Worm (Caenorhabditis elegans) whole organism, L3 larva: ENCODE measurements around the gene Y57G11C.20.
A peak's percentile ranks its signal among the peaks of the same experiment; 100 is the strongest.

ENCODE experiments used
- R02D3.7 ChIP-seq: fragments of 150-350 bp; optimal IDR thresholded peaks from 2 replicates; lab custom pipeline; 2014; ENCODE audit warnings: missing biosample characterization, missing genetic modification characterization
- ZK546.5 ChIP-seq: sonication (generic microtip); optimal IDR thresholded peaks from 2 replicates; lab custom pipeline; 2017; ENCODE audit warnings: missing biosample characterization, missing genetic modification characterization
- aly-2 ChIP-seq: fragments of 150-350 bp; optimal IDR thresholded peaks from 2 replicates; lab custom pipeline; 2014; ENCODE audit warnings: missing biosample characterization, missing genetic modification characterization
- ama-1 ChIP-seq: fragments of 150-350 bp; optimal IDR thresholded peaks from 2 replicates; lab custom pipeline; 2018
- ceh-16 ChIP-seq: sonication (generic microtip); optimal IDR thresholded peaks from 2 replicates; lab custom pipeline; 2017; ENCODE audit warnings: missing biosample characterization, missing genetic modification characterization
- ceh-28 ChIP-seq: fragments of 150-350 bp; optimal IDR thresholded peaks from 2 replicates; lab custom pipeline; 2014; ENCODE audit warnings: missing biosample characterization, missing genetic modification reagents, missing genetic modification characterization
- ceh-82 ChIP-seq: fragments of 150-350 bp; optimal IDR thresholded peaks from 2 replicates; lab custom pipeline; 2014; ENCODE audit warnings: missing biosample characterization, missing genetic modification characterization
- ceh-9 ChIP-seq: sonication (generic microtip); optimal IDR thresholded peaks from 2 replicates; lab custom pipeline; 2018; ENCODE audit warnings: missing biosample characterization, missing genetic modification characterization
- daf-12 ChIP-seq: fragments of 150-350 bp; optimal IDR thresholded peaks from 2 replicates; lab custom pipeline; 2014; ENCODE audit warnings: missing biosample characterization, missing genetic modification reagents, missing genetic modification characterization
- egl-27 ChIP-seq: sonication (generic microtip); optimal IDR thresholded peaks from 4 replicates; lab custom pipeline; 2017; ENCODE audit warnings: missing biosample characterization, missing genetic modification reagents, missing genetic modification characterization
- egl-5 ChIP-seq: fragments of 150-350 bp; optimal IDR thresholded peaks from 2 replicates; lab custom pipeline; 2017; ENCODE audit warnings: missing biosample characterization, missing genetic modification reagents, missing genetic modification characterization, inconsistent platforms
- elt-1 ChIP-seq: fragments of 150-350 bp; optimal IDR thresholded peaks from 2 replicates; lab custom pipeline; 2014; ENCODE audit warnings: missing biosample characterization, missing genetic modification characterization
- elt-2 ChIP-seq: sonication (generic microtip); optimal IDR thresholded peaks from 2 replicates; lab custom pipeline; 2016; ENCODE audit warnings: missing genetic modification reagents, mild to moderate bottlenecking, missing genetic modification characterization, missing compliant biosample characterization
- elt-3 ChIP-seq, 3 experiments: fragments of 150-350 bp in 1 of 3; sonication (generic microtip) in 2 of 3; optimal IDR thresholded peaks; 2 replicates in 2 of 3; 4 replicates in 1 of 3; lab custom pipeline; 2014 to 2017; ENCODE audit warnings: missing biosample characterization in 3 of 3, missing genetic modification characterization in 3 of 3
- eor-1 ChIP-seq, 2 experiments: fragments of 150-350 bp; optimal IDR thresholded peaks; 2 replicates each; lab custom pipeline; 2014 to 2018; ENCODE audit warnings: missing biosample characterization in 2 of 2, missing genetic modification characterization in 2 of 2
- fkh-10 ChIP-seq: sonication (generic microtip); optimal IDR thresholded peaks from 2 replicates; lab custom pipeline; 2017; ENCODE audit warnings: missing biosample characterization, missing genetic modification reagents, missing genetic modification characterization
- fkh-2 ChIP-seq: fragments of 150-350 bp; optimal IDR thresholded peaks from 2 replicates; lab custom pipeline; 2014; ENCODE audit warnings: missing biosample characterization, missing genetic modification reagents, missing genetic modification characterization
- fos-1 ChIP-seq: fragments of 150-350 bp; optimal IDR thresholded peaks from 2 replicates; lab custom pipeline; 2014; ENCODE audit warnings: missing biosample characterization, missing genetic modification characterization
- hmg-11 ChIP-seq: sonication (generic microtip); optimal IDR thresholded peaks from 2 replicates; lab custom pipeline; 2016; ENCODE audit warnings: missing genetic modification characterization, missing compliant biosample characterization
- jun-1 ChIP-seq: fragments of 150-350 bp; optimal IDR thresholded peaks from 2 replicates; lab custom pipeline; 2014; ENCODE audit warnings: missing biosample characterization, missing genetic modification reagents, missing genetic modification characterization
- lin-15B ChIP-seq: fragments of 150-350 bp; optimal IDR thresholded peaks from 2 replicates; lab custom pipeline; 2014; ENCODE audit warnings: missing biosample characterization, missing genetic modification characterization
- lin-39 ChIP-seq: fragments of 150-350 bp; optimal IDR thresholded peaks from 2 replicates; lab custom pipeline; 2018; ENCODE audit warnings: missing biosample characterization, missing genetic modification reagents, missing genetic modification characterization
- lsy-12 ChIP-seq: sonication (generic microtip); optimal IDR thresholded peaks from 2 replicates; lab custom pipeline; 2016; ENCODE audit warnings: mild to moderate bottlenecking, missing genetic modification characterization, missing compliant biosample characterization
- mdl-1 ChIP-seq: fragments of 150-350 bp; optimal IDR thresholded peaks from 2 replicates; lab custom pipeline; 2014; ENCODE audit warnings: missing biosample characterization, missing genetic modification characterization
- mml-1 ChIP-seq: fragments of 150-350 bp; sonication (generic microtip); optimal IDR thresholded peaks from 3 replicates; lab custom pipeline; 2014; ENCODE audit warnings: missing biosample characterization, missing genetic modification characterization
- nfya-1 ChIP-seq: sonication (generic microtip); optimal IDR thresholded peaks from 2 replicates; lab custom pipeline; 2017; ENCODE audit warnings: missing genetic modification characterization, mild to moderate bottlenecking, missing compliant biosample characterization, antibody characterized with exemption, moderate library complexity; ENCODE audit not compliant: insufficient read depth
- nhr-11 ChIP-seq: fragments of 150-350 bp; optimal IDR thresholded peaks from 2 replicates; lab custom pipeline; 2014; ENCODE audit warnings: missing biosample characterization, missing genetic modification characterization
- nhr-12 ChIP-seq: fragments of 150-350 bp; optimal IDR thresholded peaks from 2 replicates; lab custom pipeline; 2014; ENCODE audit warnings: missing biosample characterization, missing genetic modification characterization
- nhr-23 ChIP-seq: fragments of 150-350 bp; optimal IDR thresholded peaks from 2 replicates; lab custom pipeline; 2014; ENCODE audit warnings: missing biosample characterization, missing genetic modification reagents, missing genetic modification characterization
- nhr-237 ChIP-seq: fragments of 150-350 bp; optimal IDR thresholded peaks from 2 replicates; lab custom pipeline; 2014; ENCODE audit warnings: missing biosample characterization, missing genetic modification characterization
- nhr-25 ChIP-seq: sonication (generic microtip); optimal IDR thresholded peaks from 2 replicates; lab custom pipeline; 2017; ENCODE audit warnings: missing biosample characterization, missing genetic modification characterization
- nhr-28 ChIP-seq: fragments of 150-350 bp; optimal IDR thresholded peaks from 2 replicates; lab custom pipeline; 2014; ENCODE audit warnings: missing biosample characterization, missing genetic modification characterization
- nhr-43 ChIP-seq: sonication (generic microtip); optimal IDR thresholded peaks from 2 replicates; lab custom pipeline; 2016; ENCODE audit warnings: mild to moderate bottlenecking, missing genetic modification characterization, missing compliant biosample characterization; ENCODE audit not compliant: poor library complexity, severe bottlenecking
- nhr-67 ChIP-seq: fragments of 150-350 bp; optimal IDR thresholded peaks from 2 replicates; lab custom pipeline; 2014; ENCODE audit warnings: missing biosample characterization, missing genetic modification characterization
- nhr-76 ChIP-seq: fragments of 150-350 bp; sonication (generic microtip); optimal IDR thresholded peaks from 5 replicates; lab custom pipeline; 2014; ENCODE audit warnings: missing biosample characterization, missing genetic modification characterization
- nhr-77 ChIP-seq: fragments of 150-350 bp; optimal IDR thresholded peaks from 2 replicates; lab custom pipeline; 2014; ENCODE audit warnings: missing biosample characterization, missing genetic modification characterization
- pha-4 ChIP-seq: fragments of 150-350 bp; optimal IDR thresholded peaks from 2 replicates; lab custom pipeline; 2014; ENCODE audit warnings: missing biosample characterization, missing genetic modification reagents, missing genetic modification characterization
- pqm-1 ChIP-seq: fragments of 150-350 bp; optimal IDR thresholded peaks from 2 replicates; lab custom pipeline; 2017; ENCODE audit warnings: missing biosample characterization, missing genetic modification characterization, inconsistent platforms
- sea-2 ChIP-seq: fragments of 150-350 bp; sonication (generic microtip); optimal IDR thresholded peaks from 4 replicates; lab custom pipeline; 2014; ENCODE audit warnings: missing biosample characterization, missing genetic modification reagents, missing genetic modification characterization
- skn-1 ChIP-seq: fragments of 150-350 bp; optimal IDR thresholded peaks from 2 replicates; lab custom pipeline; 2014; ENCODE audit warnings: missing biosample characterization, missing genetic modification characterization
- snpc-4 ChIP-seq: fragments of 150-350 bp; optimal IDR thresholded peaks from 2 replicates; lab custom pipeline; 2014; ENCODE audit warnings: missing biosample characterization, missing genetic modification characterization
- tbx-2 ChIP-seq: sonication (generic microtip); optimal IDR thresholded peaks from 2 replicates; lab custom pipeline; 2016; ENCODE audit warnings: mild to moderate bottlenecking, missing genetic modification characterization, missing compliant biosample characterization
- unc-39 ChIP-seq: sonication (generic microtip); optimal IDR thresholded peaks from 4 replicates; lab custom pipeline; 2017; ENCODE audit warnings: missing biosample characterization, missing genetic modification characterization
- unc-62 ChIP-seq: fragments of 150-350 bp; sonication (generic microtip); optimal IDR thresholded peaks from 4 replicates; lab custom pipeline; 2014; ENCODE audit warnings: missing biosample characterization, missing genetic modification reagents, missing genetic modification characterization
- zag-1 ChIP-seq: fragments of 150-350 bp; optimal IDR thresholded peaks from 2 replicates; lab custom pipeline; 2014; ENCODE audit warnings: missing biosample characterization, missing genetic modification characterization
- ztf-11 ChIP-seq: fragments of 150-350 bp; optimal IDR thresholded peaks from 2 replicates; lab custom pipeline; 2014; ENCODE audit warnings: missing biosample characterization, missing genetic modification characterization
- ztf-4 ChIP-seq: fragments of 150-350 bp; optimal IDR thresholded peaks from 2 replicates; lab custom pipeline; 2014; ENCODE audit warnings: missing biosample characterization, missing genetic modification characterization

Y57G11C.20 gene

DNA sequence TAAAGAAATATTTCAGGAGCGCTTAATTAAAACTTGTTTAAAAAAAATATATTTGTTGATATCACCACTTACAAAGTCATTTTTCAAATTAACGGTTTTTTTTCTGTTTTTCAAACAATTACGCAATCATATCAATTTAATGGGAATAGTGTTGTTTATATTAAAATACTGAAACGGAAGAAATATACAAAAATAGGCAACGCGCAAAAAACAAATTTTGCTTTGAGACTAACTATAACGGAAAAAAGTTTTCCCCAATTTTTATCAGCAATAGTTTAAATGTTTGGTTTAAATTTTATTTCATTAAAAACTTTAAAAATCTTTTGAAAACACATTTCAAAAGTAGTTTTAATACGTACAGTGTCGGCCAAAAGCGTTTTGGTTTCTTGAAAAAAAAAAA lies 25.4 kb downstream of the Y57G11C.20 start:
- TF ChIP-seq egl-5 (no peak), unc-39 (tag; lab: Kevin White, UChicago) (no peak), snpc-4 (tag; lab: Kevin White, UChicago) (no peak)
- TF ChIP-seq, all 47 proteins: peak for 0

DNA sequence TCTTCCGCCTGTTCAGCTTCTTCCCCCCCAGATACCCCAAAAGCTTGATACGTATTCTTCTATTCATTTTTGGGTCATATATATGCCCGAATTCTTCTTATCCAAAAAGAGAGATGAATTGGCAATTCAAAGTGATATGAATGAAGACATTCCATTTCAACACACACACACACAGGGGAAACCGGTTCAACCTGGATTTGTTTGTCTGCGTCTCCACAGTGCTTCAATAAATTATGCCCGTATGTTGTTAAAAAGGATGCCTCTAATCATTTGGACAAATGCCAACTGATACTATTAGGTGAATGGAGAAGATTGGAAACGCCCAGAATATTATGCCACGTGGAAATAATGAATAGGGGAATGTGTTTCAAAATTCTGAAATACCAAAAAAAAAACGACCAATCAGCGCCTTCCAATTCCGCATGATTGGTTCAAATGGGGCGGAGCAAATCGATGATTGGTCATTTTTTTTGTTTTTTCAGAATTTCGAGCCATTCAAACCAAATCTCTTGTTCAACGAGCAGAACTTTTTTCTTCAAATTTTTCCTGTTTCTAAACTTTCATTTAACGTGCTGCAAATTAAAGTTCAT lies 26.8 kb downstream of the Y57G11C.20 start:
- no peak for TF ChIP-seq nhr-67
- TF ChIP-seq nhr-23 (tag; lab: Kevin White, UChicago): peak; percentile 85
- TF ChIP-seq pha-4 (tag; lab: Kevin White, UChicago): no peak
- TF ChIP-seq elt-3 (tag; optimal IDR thresholded peaks at IDR 0.05; lab: Kevin White, UChicago): peak in 2 of 3 experiments; percentile 19 to 56
- TF ChIP-seq nfya-1: peak; percentile 91
- TF ChIP-seq nhr-237 (tag; lab: Kevin White, UChicago): no peak
- TF ChIP-seq nhr-25 (tag; lab: Kevin White, UChicago): peak; percentile 82
- peak; percentile 84 for TF ChIP-seq nhr-43 (tag; lab: Kevin White, UChicago)

DNA sequence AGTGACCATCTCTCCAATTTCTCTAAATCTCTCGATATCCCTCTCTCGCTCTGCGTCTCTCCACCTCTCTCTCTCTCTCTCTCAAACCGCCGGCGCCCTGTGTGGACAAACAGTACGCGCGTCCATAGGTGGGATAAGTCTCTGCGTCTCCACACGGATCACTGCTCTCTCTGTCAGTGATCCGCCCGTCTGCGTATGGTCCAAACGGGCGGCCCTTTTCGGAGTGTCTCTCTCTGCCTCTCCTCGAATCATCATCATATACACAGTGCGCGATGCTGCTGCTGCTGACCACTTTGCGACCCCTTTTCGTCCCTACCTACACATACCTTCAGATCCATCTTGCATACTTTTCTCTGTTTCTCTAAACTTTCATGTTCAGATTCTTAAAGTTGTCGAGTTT lies 29.2 kb downstream of the Y57G11C.20 start:
- TF ChIP-seq nhr-43 (tag; lab: Kevin White, UChicago): peak; percentile 77
- no peak for TF ChIP-seq ama-1 (lab: Kevin White, UChicago)
- TF ChIP-seq lin-15B (tag; lab: Kevin White, UChicago): peak; percentile 43
- no peak for TF ChIP-seq fkh-2 (tag; lab: Kevin White, UChicago)
- TF ChIP-seq skn-1 (tag; lab: Kevin White, UChicago): no peak
- TF ChIP-seq nhr-76 (tag; lab: Kevin White, UChicago): no peak
- no peak for TF ChIP-seq ztf-11
- TF ChIP-seq ztf-4 (tag; lab: Kevin White, UChicago): no peak
- TF ChIP-seq ceh-16 (tag; lab: Kevin White, UChicago): no peak
- TF ChIP-seq tbx-2 (tag; lab: Kevin White, UChicago): peak; percentile 14
- no peak for TF ChIP-seq lin-39
- TF ChIP-seq nhr-67: no peak
- no peak for TF ChIP-seq ZK546.5 (tag; lab: Kevin White, UChicago)
- peak; percentile 21 for TF ChIP-seq jun-1 (tag; lab: Kevin White, UChicago)
- TF ChIP-seq egl-5: no peak
- no peak for TF ChIP-seq unc-39 (tag; lab: Kevin White, UChicago)
- TF ChIP-seq R02D3.7 (tag; lab: Kevin White, UChicago): no peak
- TF ChIP-seq ceh-28 (tag; lab: Kevin White, UChicago): peak; percentile 5
- no peak for TF ChIP-seq elt-1 (tag; lab: Kevin White, UChicago)
- TF ChIP-seq ceh-9 (tag; lab: Kevin White, UChicago): no peak
- no peak for TF ChIP-seq fos-1 (tag; lab: Kevin White, UChicago)
- TF ChIP-seq pqm-1 (tag; lab: Kevin White, UChicago): no peak
- no peak for TF ChIP-seq snpc-4 (tag; lab: Kevin White, UChicago)
- peak; percentile 86 for TF ChIP-seq nhr-25 (tag; lab: Kevin White, UChicago)
- TF ChIP-seq elt-3 (tag; optimal IDR thresholded peaks at IDR 0.05; lab: Kevin White, UChicago): peak in 1 of 3 experiments; percentile 37
- TF ChIP-seq nhr-12 (tag; lab: Kevin White, UChicago): no peak
- no peak for TF ChIP-seq lsy-12
- TF ChIP-seq egl-27 (tag; lab: Kevin White, UChicago): no peak
- peak; percentile 81 for TF ChIP-seq nhr-23 (tag; lab: Kevin White, UChicago)
- TF ChIP-seq nhr-77: no peak
- peak; percentile 61 for TF ChIP-seq pha-4 (tag; lab: Kevin White, UChicago)
- no peak for TF ChIP-seq eor-1 (tag; optimal IDR thresholded peaks at IDR 0.05; lab: Kevin White, UChicago)
- TF ChIP-seq nhr-28 (tag; lab: Kevin White, UChicago): no peak
- TF ChIP-seq zag-1: no peak
- no peak for TF ChIP-seq fkh-10 (GFP tag; lab: Kevin White, UChicago)
- no peak for TF ChIP-seq mml-1 (tag; lab: Kevin White, UChicago)
- TF ChIP-seq unc-62 (GFP tag; lab: Kevin White, UChicago): no peak
- no peak for TF ChIP-seq ceh-82
- TF ChIP-seq aly-2 (tag; lab: Kevin White, UChicago): no peak
- TF ChIP-seq daf-12 (tag; lab: Kevin White, UChicago): no peak
- no peak for TF ChIP-seq sea-2 (GFP tag; lab: Kevin White, UChicago)
- TF ChIP-seq nhr-237 (tag; lab: Kevin White, UChicago): no peak
- TF ChIP-seq hmg-11 (tag; lab: Kevin White, UChicago): peak; percentile 56
- TF ChIP-seq nhr-11: no peak
- TF ChIP-seq nfya-1: peak; percentile 74
- no peak for TF ChIP-seq elt-2 (tag; lab: Kevin White, UChicago)
- TF ChIP-seq mdl-1 (tag; lab: Kevin White, UChicago): no peak
